Worm (Caenorhabditis elegans): ENCODE measurements around the gene gars-1.

gars-1 gene

ce11 chrIII:5136033-5136597 is 27.3 kb downstream of the gars-1 start, which contains the start of gene tbx-2 (continued):
- peak; percentile 37 for TF ChIP-seq nhr-71 (tag; optimal IDR thresholded peaks at IDR 0.05)
- no peak for TF ChIP-seq aha-1 (tag; optimal IDR thresholded peaks at IDR 0.05)
- TF ChIP-seq unc-30 (tag; optimal IDR thresholded peaks at IDR 0.05) = no peak
- TF ChIP-seq nhr-19 (GFP tag; conservative IDR thresholded peaks at IDR 0.05) = no peak
- peak in 1 of 2 experiments; percentile 9 for TF ChIP-seq mdl-1 (tag; optimal IDR thresholded peaks at IDR 0.05)
- TF ChIP-seq nhr-12 (tag; optimal IDR thresholded peaks at IDR 0.05) = no peak
- TF ChIP-seq nhr-85 (tag) = peak; percentile 63
- TF ChIP-seq ceh-8 (GFP tag; optimal IDR thresholded peaks at IDR 0.05) = no peak
- no peak for TF ChIP-seq sptf-1 (tag; optimal IDR thresholded peaks at IDR 0.05)

- TF ChIP-seq mab-9 (GFP tag; IDR thresholded peaks at IDR 0.05) (no peak), efl-1 (optimal IDR thresholded peaks at IDR 0.05) (no peak), efl-1 (GFP tag; optimal IDR thresholded peaks at IDR 0.05 in 1 of 2) (peak in 1 of 2 experiments; percentile 46), unc-30 (tag; optimal IDR thresholded peaks at IDR 0.05) (no peak), lsy-2 (tag; optimal IDR thresholded peaks at IDR 0.05) (peak in 1 of 2 experiments; percentile 60), nhr-12 (tag; optimal IDR thresholded peaks at IDR 0.05) (no peak), snu-23 (GFP tag; optimal IDR thresholded peaks at IDR 0.05) (no peak), jun-1 (tag; optimal IDR thresholded peaks at IDR 0.05) (no peak), nhr-47 (tag; optimal IDR thresholded peaks at IDR 0.05) (no peak), rnt-1 (tag; optimal IDR thresholded peaks at IDR 0.05) (peak; percentile 20), tbx-2 (tag; optimal IDR thresholded peaks at IDR 0.05) (peak; percentile 76), sox-4 (tag; optimal IDR thresholded peaks at IDR 0.05) (no peak)
Observed at ce11 chrIII:5134506-5134905, 28.9 kb downstream of the gars-1 start.

ce11 chrIII:5130654-5131053 is 32.8 kb downstream of the gars-1 start:
- no peak for TF ChIP-seq lin-35 (GFP tag; optimal IDR thresholded peaks at IDR 0.05)
- no peak for TF ChIP-seq lin-13 (GFP tag; optimal IDR thresholded peaks at IDR 0.05)
- no peak for TF ChIP-seq hlh-4 (tag; optimal IDR thresholded peaks at IDR 0.05)
- TF ChIP-seq unc-98 (GFP tag; IDR thresholded peaks at IDR 0.05) = no peak
- TF ChIP-seq sptf-1 (tag; optimal IDR thresholded peaks at IDR 0.05) = no peak
- TF ChIP-seq hpl-2 (GFP tag; optimal IDR thresholded peaks at IDR 0.05) = no peak
- no peak for TF ChIP-seq C34B4.2 (tag; optimal IDR thresholded peaks at IDR 0.05)
- TF ChIP-seq elt-2 (tag; optimal IDR thresholded peaks at IDR 0.05) = no peak
- TF ChIP-seq ama-1 (optimal IDR thresholded peaks at IDR 0.05) = no peak
- TF ChIP-seq rnt-1 (tag; optimal IDR thresholded peaks at IDR 0.05) = no peak
- TF ChIP-seq snpc-4 (tag; optimal IDR thresholded peaks at IDR 0.05) = no peak
- TF ChIP-seq pax-3 (tag; optimal IDR thresholded peaks at IDR 0.05) = no peak
- TF ChIP-seq ceh-82 (tag; optimal IDR thresholded peaks at IDR 0.05) = no peak
- TF ChIP-seq irx-1 (tag; optimal IDR thresholded peaks at IDR 0.05) = no peak
- TF ChIP-seq ces-1 (GFP tag; optimal IDR thresholded peaks at IDR 0.05) = no peak
- no peak for TF ChIP-seq C16A3.4 (tag; optimal IDR thresholded peaks at IDR 0.05)

- TF ChIP-seq nhr-77 (tag; optimal IDR thresholded peaks at IDR 0.05) (peak; percentile 64), swsn-7 (tag; optimal IDR thresholded peaks at IDR 0.05) (no peak), nhr-12 (tag; optimal IDR thresholded peaks at IDR 0.05) (no peak), fos-1 (tag; optimal IDR thresholded peaks at IDR 0.05) (no peak), egl-13 (tag; optimal IDR thresholded peaks at IDR 0.05) (no peak), xbp-1 (tag; optimal IDR thresholded peaks at IDR 0.05) (no peak), fkh-8 (tag; optimal IDR thresholded peaks at IDR 0.05) (no peak), zag-1 (tag; optimal IDR thresholded peaks at IDR 0.05) (no peak), nhr-85 (tag) (no peak), lir-3 (tag; optimal IDR thresholded peaks at IDR 0.05; ENCODE audit: poor library complexity) (no peak), skn-1 (tag; optimal IDR thresholded peaks at IDR 0.05) (no peak), tbx-2 (tag; optimal IDR thresholded peaks at IDR 0.05) (peak; percentile 100), lsy-2 (tag; optimal IDR thresholded peaks at IDR 0.05) (peak in 1 of 2 experiments; percentile 23), ceh-88 (GFP tag; IDR thresholded peaks at IDR 0.05) (no peak), irx-1 (tag; optimal IDR thresholded peaks at IDR 0.05) (no peak), lin-14 (GFP tag; optimal IDR thresholded peaks at IDR 0.05) (peak; percentile 26), nhr-28 (tag; optimal IDR thresholded peaks at IDR 0.05) (no peak), unc-130 (tag; optimal IDR thresholded peaks at IDR 0.05) (no peak), ceh-82 (tag; optimal IDR thresholded peaks at IDR 0.05) (peak in 1 of 3 experiments; percentile 28), nhr-90 (tag; optimal IDR thresholded peaks at IDR 0.05; ENCODE audit: poor library complexity) (no peak), unc-30 (tag; optimal IDR thresholded peaks at IDR 0.05) (no peak), dsc-1 (tag; optimal IDR thresholded peaks at IDR 0.05) (no peak), aly-2 (tag; optimal IDR thresholded peaks at IDR 0.05) (no peak), nhr-71 (tag; optimal IDR thresholded peaks at IDR 0.05) (peak; percentile 17)
Observed at ce11 chrIII:5129261-5129660, 34.2 kb downstream of the gars-1 start.
